Worm (Caenorhabditis elegans): Measurements from ENCODE around the gene txt-8.

The txt-8 gene

ce11 chrV:18389046-18389445 lies 25.1 kb upstream of the txt-8 start, which contains the start of the genes Y51A2B.4 and Y51A2B.5:
TSS of gene Y51A2B.4 (minus strand) at chrV:18389146.
TSS of gene Y51A2B.5 (plus strand) at chrV:18389277.
- TF ChIP-seq madf-2 (tag; optimal IDR thresholded peaks at IDR 0.05) = no peak
- TF ChIP-seq ttx-3 (tag; optimal IDR thresholded peaks at IDR 0.05) = no peak
- TF ChIP-seq ceh-45 (GFP tag; IDR thresholded peaks at IDR 0.05) = no peak
- no peak for TF ChIP-seq ceh-19 (GFP tag; optimal IDR thresholded peaks at IDR 0.05)
- no peak for TF ChIP-seq pha-4 (tag; optimal IDR thresholded peaks at IDR 0.05)
- no peak for TF ChIP-seq ceh-24 (tag; optimal IDR thresholded peaks at IDR 0.05)
- TF ChIP-seq ceh-2 (tag; optimal IDR thresholded peaks at IDR 0.05) = no peak
- TF ChIP-seq C38D4.7 (GFP tag; optimal IDR thresholded peaks at IDR 0.05) = no peak
- no peak for TF ChIP-seq ceh-9 (tag; optimal IDR thresholded peaks at IDR 0.05)
- TF ChIP-seq hlh-6 (tag; optimal IDR thresholded peaks at IDR 0.05) = no peak
- TF ChIP-seq unc-3 (GFP tag; conservative IDR thresholded peaks at IDR 0.05) = no peak
- no peak for TF ChIP-seq unc-3 (tag; optimal IDR thresholded peaks at IDR 0.05)
- TF ChIP-seq fkh-6 (tag; optimal IDR thresholded peaks at IDR 0.05) = no peak
- no peak for TF ChIP-seq nhr-11 (tag; optimal IDR thresholded peaks at IDR 0.05)
- no peak for TF ChIP-seq hlh-30 (tag; optimal IDR thresholded peaks at IDR 0.05; ENCODE audit: insufficient read depth)
- TF ChIP-seq elt-2 (tag; optimal IDR thresholded peaks at IDR 0.05) = no peak
- no peak for TF ChIP-seq dmd-4 (tag; optimal IDR thresholded peaks at IDR 0.05; ENCODE audit: borderline replicate concordance)
- TF ChIP-seq ceh-6 (GFP tag; optimal IDR thresholded peaks at IDR 0.05) = no peak
- no peak for TF ChIP-seq eyg-1 (tag; optimal IDR thresholded peaks at IDR 0.05)
- no peak for TF ChIP-seq sdc-2 (tag; optimal IDR thresholded peaks at IDR 0.05)
- no peak for TF ChIP-seq K09A11.1 (tag; optimal IDR thresholded peaks at IDR 0.05; ENCODE audit: insufficient read depth)

- no peak for TF ChIP-seq F13H6.1 (tag; optimal IDR thresholded peaks at IDR 0.05)
- TF ChIP-seq nhr-11 (tag; optimal IDR thresholded peaks at IDR 0.05) = no peak
- TF ChIP-seq ceh-22 (tag; optimal IDR thresholded peaks at IDR 0.05) = no peak
- TF ChIP-seq nhr-232 (tag; optimal IDR thresholded peaks at IDR 0.05) = no peak
These were observed 19.9 kb upstream of the txt-8 start, which contains the start of gene Y51A2B.6 for ce11 chrV:18394203-18394602. TSS of gene Y51A2B.6 (minus strand) at chrV:18394303.

ce11 chrV:18395649-18396048 lies 18.5 kb upstream of the txt-8 start, which contains the start of gene Y51A2B.9:
TSS of gene Y51A2B.9 (minus strand) at chrV:18395749.
- no peak for TF ChIP-seq unc-42 (tag; optimal IDR thresholded peaks at IDR 0.05)
- no peak for TF ChIP-seq ceh-34 (tag; optimal IDR thresholded peaks at IDR 0.05)
- no peak for TF ChIP-seq F13H6.1 (tag; optimal IDR thresholded peaks at IDR 0.05)
- no peak for TF ChIP-seq T23F11.4 (GFP tag; optimal IDR thresholded peaks at IDR 0.05)
- TF ChIP-seq C38D4.7 (GFP tag; optimal IDR thresholded peaks at IDR 0.05) = no peak
- TF ChIP-seq C08G9.2 (tag; optimal IDR thresholded peaks at IDR 0.05) = no peak
- TF ChIP-seq ceh-14 (tag; optimal IDR thresholded peaks at IDR 0.05) = no peak
- TF ChIP-seq unc-86 (tag; optimal IDR thresholded peaks at IDR 0.05) = no peak
- no peak for TF ChIP-seq mec-3 (tag; optimal IDR thresholded peaks at IDR 0.05; ENCODE audit: borderline replicate concordance)
- no peak for TF ChIP-seq lim-6 (tag; optimal IDR thresholded peaks at IDR 0.05)
- TF ChIP-seq ahr-1 (tag; optimal IDR thresholded peaks at IDR 0.05) = no peak
- TF ChIP-seq pha-4 (tag; optimal IDR thresholded peaks at IDR 0.05) = no peak
- TF ChIP-seq Y22D7AL.16 (tag; optimal IDR thresholded peaks at IDR 0.05) = no peak

- TF ChIP-seq ceh-48 (tag; optimal IDR thresholded peaks at IDR 0.05) = no peak
- TF ChIP-seq unc-42 (tag; optimal IDR thresholded peaks at IDR 0.05) = no peak
- TF ChIP-seq unc-55 (GFP tag; optimal IDR thresholded peaks at IDR 0.05) = no peak
- no peak for TF ChIP-seq che-1 (tag; optimal IDR thresholded peaks at IDR 0.05)
- TF ChIP-seq hlh-8 (tag; optimal IDR thresholded peaks at IDR 0.05) = no peak
These were observed 16.3 kb upstream of the txt-8 start, which contains the start of gene Y51A2B.16 for ce11 chrV:18397814-18398213. TSS of gene Y51A2B.16 (minus strand) at chrV:18397914.

Measured in whole organism, late embryonic.